Fruit fly (Drosophila melanogaster): Measurements from ENCODE around the gene COX7B.

The COX7B gene

dm6 chr3L:17436331-17436730 lies 11.1 kb downstream of the COX7B start, which contains the start of gene CG12229:
Gene CG12229 (minus strand): TSS chr3L:17436431.
- TF ChIP-seq Abd-B (GFP tag; optimal IDR thresholded peaks at IDR 0.05) (no peak), Dif (GFP tag; optimal IDR thresholded peaks at IDR 0.05; ENCODE audit: partially characterized antibody) (no peak), rgr (GFP tag; optimal IDR thresholded peaks at IDR 0.05) (no peak), psq (GFP tag; optimal IDR thresholded peaks at IDR 0.05) (no peak), dmrt93B (GFP tag; optimal IDR thresholded peaks at IDR 0.05) (no peak), Hr83 (GFP tag; optimal IDR thresholded peaks at IDR 0.05; ENCODE audit: poor library complexity, severe bottlenecking) (no peak), dl (GFP tag; optimal IDR thresholded peaks at IDR 0.05; ENCODE audit: insufficient read depth in 1 of 2, partially characterized antibody in 2 of 2) (no peak), tai (GFP tag; optimal IDR thresholded peaks at IDR 0.05) (no peak), Mio (GFP tag; optimal IDR thresholded peaks at IDR 0.05) (no peak), Hr78 (GFP tag; optimal IDR thresholded peaks at IDR 0.05) (no peak), pan (optimal IDR thresholded peaks at IDR 0.05) (no peak), brk (GFP tag; optimal IDR thresholded peaks at IDR 0.05) (no peak)

- TF ChIP-seq Sp1 (GFP tag; optimal IDR thresholded peaks at IDR 0.05), result no peak
- TF ChIP-seq Myc (optimal IDR thresholded peaks at IDR 0.05), result no peak
- no peak for TF ChIP-seq tai (GFP tag; optimal IDR thresholded peaks at IDR 0.05)
- no peak for TF ChIP-seq Hr78 (GFP tag; optimal IDR thresholded peaks at IDR 0.05)
- TF ChIP-seq foxo (GFP tag; optimal IDR thresholded peaks at IDR 0.05), result no peak
- TF ChIP-seq OdsH (GFP tag; optimal IDR thresholded peaks at IDR 0.05), result no peak
- no peak for TF ChIP-seq ey (GFP tag; optimal IDR thresholded peaks at IDR 0.05)
- no peak for TF ChIP-seq psq (GFP tag; optimal IDR thresholded peaks at IDR 0.05)
- no peak for TF ChIP-seq Rel (GFP tag; optimal IDR thresholded peaks at IDR 0.05)
- TF ChIP-seq Rel (tag; optimal IDR thresholded peaks at IDR 0.05), result no peak
- TF ChIP-seq br (GFP tag; optimal IDR thresholded peaks at IDR 0.05), result no peak
- no peak for TF ChIP-seq brk (GFP tag; optimal IDR thresholded peaks at IDR 0.05)
- no peak for TF ChIP-seq woc (GFP tag; optimal IDR thresholded peaks at IDR 0.05)
- no peak for TF ChIP-seq dmrt93B (GFP tag; optimal IDR thresholded peaks at IDR 0.05)
- no peak for TF ChIP-seq HLH106 (tag; optimal IDR thresholded peaks at IDR 0.05)
- TF ChIP-seq Hr83 (GFP tag; optimal IDR thresholded peaks at IDR 0.05; ENCODE audit: poor library complexity, severe bottlenecking), result no peak
Observed at dm6 chr3L:17438872-17439495, 13.7 kb downstream of the COX7B start, which contains the start of gene CG18265. Gene CG18265 (plus strand): TSS chr3L:17439401.

- no peak for TF ChIP-seq brk (GFP tag; optimal IDR thresholded peaks at IDR 0.05)
- TF ChIP-seq Dfd (GFP tag; optimal IDR thresholded peaks at IDR 0.05), result peak; percentile 72
- no peak for TF ChIP-seq HLH106 (tag; optimal IDR thresholded peaks at IDR 0.05)
- TF ChIP-seq CG9705 (GFP tag; optimal IDR thresholded peaks at IDR 0.05), result no peak
- TF ChIP-seq foxo (GFP tag; optimal IDR thresholded peaks at IDR 0.05), result no peak
Observed at dm6 chr3L:17441602-17442001, 16.3 kb downstream of the COX7B start.

dm6 chr3L:17444569-17444968 lies 19.3 kb downstream of the COX7B start:
- TF ChIP-seq fru (GFP tag; optimal IDR thresholded peaks at IDR 0.05), result no peak
- TF ChIP-seq Vsx2 (GFP tag; optimal IDR thresholded peaks at IDR 0.05; ENCODE audit: partially characterized antibody), result no peak
- TF ChIP-seq psq (GFP tag; optimal IDR thresholded peaks at IDR 0.05), result no peak
- no peak for TF ChIP-seq Rel (GFP tag; optimal IDR thresholded peaks at IDR 0.05)
- TF ChIP-seq Rel (tag; optimal IDR thresholded peaks at IDR 0.05), result no peak
- TF ChIP-seq h (GFP tag; optimal IDR thresholded peaks at IDR 0.05), result no peak
- no peak for TF ChIP-seq woc (GFP tag; optimal IDR thresholded peaks at IDR 0.05)
- no peak for TF ChIP-seq Myc (optimal IDR thresholded peaks at IDR 0.05)
- TF ChIP-seq usp (GFP tag; optimal IDR thresholded peaks at IDR 0.05), result no peak
- TF ChIP-seq Hr78 (GFP tag; optimal IDR thresholded peaks at IDR 0.05), result no peak
- TF ChIP-seq sage (GFP tag; optimal IDR thresholded peaks at IDR 0.05), result no peak
- TF ChIP-seq brk (GFP tag; optimal IDR thresholded peaks at IDR 0.05), result no peak
- no peak for TF ChIP-seq dsf (GFP tag; optimal IDR thresholded peaks at IDR 0.05; ENCODE audit: borderline replicate concordance)
- no peak for TF ChIP-seq tai (GFP tag; optimal IDR thresholded peaks at IDR 0.05)
- TF ChIP-seq rgr (GFP tag; optimal IDR thresholded peaks at IDR 0.05), result no peak
- TF ChIP-seq br (GFP tag; optimal IDR thresholded peaks at IDR 0.05), result no peak
- TF ChIP-seq pan (optimal IDR thresholded peaks at IDR 0.05), result no peak
- no peak for TF ChIP-seq GATAd (GFP tag; optimal IDR thresholded peaks at IDR 0.05)
- TF ChIP-seq sv (GFP tag; optimal IDR thresholded peaks at IDR 0.05), result no peak
